Fruit fly (Drosophila melanogaster) whole organism, pupa: ENCODE results near the gene Mekk1.
A peak's percentile ranks its signal among the peaks of the same experiment; 100 is the strongest.

Experiments
- CG10348 ChIP-seq: fragments of 200-800 bp; sonication (Bioruptor generic); IDR thresholded peaks from 2 replicates; pipeline ENCODE4 v1.3.6; 2022; ENCODE audit warnings: missing biosample characterization, missing genetic modification characterization
- CG12605 ChIP-seq: fragments of 200-800 bp; sonication (Bioruptor generic); IDR thresholded peaks from 2 replicates; pipeline ENCODE4 v1.3.6; 2022; ENCODE audit warnings: missing biosample characterization, missing genetic modification characterization
- CG13204 ChIP-seq: fragments of 200-800 bp; sonication (Bioruptor generic); optimal IDR thresholded peaks from 2 replicates; lab custom pipeline; 2018; ENCODE audit warnings: missing biosample characterization, mild to moderate bottlenecking, missing genetic modification characterization, moderate library complexity
- CG14655 ChIP-seq: fragments of 200-800 bp; sonication (Bioruptor generic); optimal IDR thresholded peaks from 3 replicates; lab custom pipeline; 2017; ENCODE audit warnings: mild to moderate bottlenecking, missing biosample characterization, missing genetic modification reagents, missing genetic modification characterization
- CG15710 ChIP-seq: fragments of 200-800 bp; sonication (Bioruptor generic); optimal IDR thresholded peaks from 2 replicates; lab custom pipeline; 2018; ENCODE audit warnings: missing biosample characterization, mild to moderate bottlenecking, missing genetic modification characterization, moderate library complexity
- CG17806 ChIP-seq: fragments of 200-800 bp; sonication (Bioruptor generic); optimal IDR thresholded peaks from 2 replicates; lab custom pipeline; 2018; ENCODE audit warnings: missing biosample characterization, mild to moderate bottlenecking, missing genetic modification characterization, moderate library complexity
- CG32121 ChIP-seq: fragments of 200-800 bp; sonication (Bioruptor generic); IDR thresholded peaks from 2 replicates; pipeline ENCODE4 v1.3.6; 2022; ENCODE audit warnings: missing biosample characterization, missing genetic modification characterization
- CG34367 ChIP-seq: fragments of 200-800 bp; sonication (Bioruptor generic); optimal IDR thresholded peaks from 2 replicates; lab custom pipeline; 2018; ENCODE audit warnings: missing biosample characterization, mild to moderate bottlenecking, missing genetic modification characterization
- CG4496 ChIP-seq: fragments of 200-800 bp; sonication (Bioruptor generic); IDR thresholded peaks from 3 replicates; pipeline ENCODE4 v1.3.6; 2022; ENCODE audit warnings: missing biosample characterization, missing genetic modification characterization
- CG8159 ChIP-seq: fragments of 200-800 bp; sonication (Bioruptor generic); optimal IDR thresholded peaks from 3 replicates; lab custom pipeline; 2018; ENCODE audit warnings: missing biosample characterization, mild to moderate bottlenecking, missing genetic modification characterization, moderate library complexity
- CG8301 ChIP-seq: fragments of 200-800 bp; sonication (Bioruptor generic); optimal IDR thresholded peaks from 2 replicates; lab custom pipeline; 2018; ENCODE audit warnings: missing biosample characterization, mild to moderate bottlenecking, missing genetic modification characterization
- CG9948 ChIP-seq: fragments of 200-800 bp; sonication (Bioruptor generic); optimal IDR thresholded peaks from 2 replicates; lab custom pipeline; 2018; ENCODE audit warnings: missing biosample characterization, mild to moderate bottlenecking, missing genetic modification characterization, moderate library complexity
- D1 ChIP-seq: fragments of 200-800 bp; sonication (Bioruptor generic); optimal IDR thresholded peaks from 2 replicates; lab custom pipeline; 2018; ENCODE audit warnings: missing biosample characterization, mild to moderate bottlenecking, missing genetic modification characterization, moderate library complexity
- EcR ChIP-seq: fragments of 200-800 bp; sonication (Bioruptor generic); optimal IDR thresholded peaks from 3 replicates; lab custom pipeline; 2019; ENCODE audit warnings: missing biosample characterization, missing genetic modification characterization, mild to moderate bottlenecking, moderate library complexity, missing genetic modification reagents
- Ets98B ChIP-seq: fragments of 200-800 bp; sonication (Bioruptor generic); IDR thresholded peaks from 2 replicates; pipeline ENCODE4 v1.3.6; 2022; ENCODE audit warnings: missing biosample characterization, missing genetic modification characterization
- Pif1A ChIP-seq: fragments of 200-800 bp; sonication (Bioruptor generic); optimal IDR thresholded peaks from 3 replicates; lab custom pipeline; 2016; ENCODE audit warnings: missing biosample characterization, missing genetic modification characterization
- Pif1B ChIP-seq: fragments of 200-800 bp; sonication (Bioruptor generic); optimal IDR thresholded peaks from 3 replicates; lab custom pipeline; 2016; ENCODE audit warnings: missing biosample characterization, missing genetic modification characterization
- Snoo ChIP-seq: fragments of 200-800 bp; sonication (Bioruptor generic); optimal IDR thresholded peaks from 3 replicates; lab custom pipeline; 2017; ENCODE audit warnings: missing biosample characterization, mild to moderate bottlenecking, missing genetic modification characterization, inconsistent platforms
- fd96Ca ChIP-seq: fragments of 200-800 bp; sonication (Bioruptor generic); IDR thresholded peaks from 3 replicates; pipeline ENCODE4 v1.3.6; 2022; ENCODE audit warnings: missing biosample characterization, missing genetic modification characterization
- gl ChIP-seq: fragments of 200-800 bp; sonication (Bioruptor generic); optimal IDR thresholded peaks from 2 replicates; lab custom pipeline; 2018; ENCODE audit warnings: missing biosample characterization, mild to moderate bottlenecking, missing genetic modification characterization
- rn ChIP-seq: fragments of 200-800 bp; sonication (Bioruptor generic); IDR thresholded peaks from 2 replicates; pipeline ENCODE4 v1.3.6; 2022; ENCODE audit warnings: missing biosample characterization, missing genetic modification characterization

Gene Mekk1

dm6 chr3R:18743270-18743922, at the start of gene Mekk1:
Mekk1 (minus strand) TSS chr3R:18743594.
- TF ChIP-seq Snoo (tag; lab: Kevin White, UChicago) (peak; percentile 38), CG8159 (tag; lab: Kevin White, UChicago) (peak; percentile 91), CG15710 (tag; lab: Kevin White, UChicago) (peak; percentile 45), CG9948 (no peak), Pif1B (peak; percentile 43), CG17806 (peak; percentile 9), CG34367 (peak; percentile 26), CG10348 (GFP tag; lab: Robert Waterston, UW) (no peak), Pif1A (no peak), gl (tag; lab: Kevin White, UChicago) (peak; percentile 64), CG12605 (GFP tag; lab: Robert Waterston, UW) (peak; percentile 35; the same call in 1 of the 2 replicates), CG32121 (GFP tag; lab: Robert Waterston, UW) (peak; percentile 11; the same call in 1 of the 2 replicates)
- TF ChIP-seq, all 21 proteins: peak for 9

dm6 chr3R:18790619-18791018, 47.2 kb upstream of the Mekk1 start:
- TF ChIP-seq CG9948 (peak; percentile 41), gl (tag; lab: Kevin White, UChicago) (no peak), CG12605 (GFP tag; lab: Robert Waterston, UW) (no peak), CG32121 (GFP tag; lab: Robert Waterston, UW) (no peak), Pif1A (no peak), CG4496 (GFP tag; lab: Robert Waterston, UW) (no peak), fd96Ca (no peak), CG14655 (GFP tag; lab: Kevin White, UChicago) (peak; percentile 16), CG8159 (tag; lab: Kevin White, UChicago) (peak; percentile 59), Snoo (tag; lab: Kevin White, UChicago) (no peak), rn (no peak), Ets98B (GFP tag; lab: Robert Waterston, UW) (no peak), EcR (GFP tag; lab: Kevin White, UChicago) (no peak), CG8301 (no peak), CG10348 (GFP tag; lab: Robert Waterston, UW) (no peak), CG34367 (no peak), CG15710 (tag; lab: Kevin White, UChicago) (peak; percentile 8), CG13204 (GFP tag; lab: Kevin White, UChicago) (no peak), Pif1B (no peak), CG17806 (peak; percentile 49), D1 (no peak)

- TF ChIP-seq CG32121 (GFP tag; lab: Robert Waterston, UW) (peak; percentile 65), fd96Ca (peak; percentile 92), CG12605 (GFP tag; lab: Robert Waterston, UW) (peak; percentile 82), EcR (GFP tag; lab: Kevin White, UChicago) (peak; percentile 83), CG8301 (peak; percentile 86), CG15710 (tag; lab: Kevin White, UChicago) (peak; percentile 82), rn (peak; percentile 49; the same call in 1 of the 2 replicates), Snoo (tag; lab: Kevin White, UChicago) (peak; percentile 68), gl (tag; lab: Kevin White, UChicago) (peak; percentile 67), CG9948 (peak; percentile 90), Pif1B (peak; percentile 73), D1 (peak; percentile 53), Ets98B (GFP tag; lab: Robert Waterston, UW) (peak; percentile 75), Pif1A (peak; percentile 79), CG4496 (GFP tag; lab: Robert Waterston, UW) (peak; percentile 92), CG34367 (peak; percentile 75), CG14655 (GFP tag; lab: Kevin White, UChicago) (peak; percentile 88), CG10348 (GFP tag; lab: Robert Waterston, UW) (no peak), CG8159 (tag; lab: Kevin White, UChicago) (peak; percentile 87), CG13204 (GFP tag; lab: Kevin White, UChicago) (peak; percentile 54), CG17806 (peak; percentile 92)
Observed at dm6 chr3R:18788365-18789147, 45.2 kb upstream of the Mekk1 start.

- TF ChIP-seq gl (tag; lab: Kevin White, UChicago) (peak; percentile 49), CG14655 (GFP tag; lab: Kevin White, UChicago) (peak; percentile 86), Pif1B (peak; percentile 0), CG8301 (peak; percentile 80), Pif1A (peak; percentile 22), CG34367 (no peak), CG13204 (GFP tag; lab: Kevin White, UChicago) (no peak), fd96Ca (peak; percentile 77), CG8159 (tag; lab: Kevin White, UChicago) (peak; percentile 83), CG17806 (peak; percentile 84), CG15710 (tag; lab: Kevin White, UChicago) (peak; percentile 41), D1 (no peak), rn (0 out of 2 replicates have a peak, but pooled peaks have one; percentile 27), CG9948 (peak; percentile 72), CG10348 (GFP tag; lab: Robert Waterston, UW) (no peak), Ets98B (GFP tag; lab: Robert Waterston, UW) (peak; percentile 56), CG4496 (GFP tag; lab: Robert Waterston, UW) (peak; percentile 64), EcR (GFP tag; lab: Kevin White, UChicago) (no peak), CG32121 (GFP tag; lab: Robert Waterston, UW) (peak; percentile 59), Snoo (tag; lab: Kevin White, UChicago) (peak; percentile 9), CG12605 (GFP tag; lab: Robert Waterston, UW) (peak; percentile 59)
Observed at dm6 chr3R:18787237-18787636, 43.8 kb upstream of the Mekk1 start.

DNA sequence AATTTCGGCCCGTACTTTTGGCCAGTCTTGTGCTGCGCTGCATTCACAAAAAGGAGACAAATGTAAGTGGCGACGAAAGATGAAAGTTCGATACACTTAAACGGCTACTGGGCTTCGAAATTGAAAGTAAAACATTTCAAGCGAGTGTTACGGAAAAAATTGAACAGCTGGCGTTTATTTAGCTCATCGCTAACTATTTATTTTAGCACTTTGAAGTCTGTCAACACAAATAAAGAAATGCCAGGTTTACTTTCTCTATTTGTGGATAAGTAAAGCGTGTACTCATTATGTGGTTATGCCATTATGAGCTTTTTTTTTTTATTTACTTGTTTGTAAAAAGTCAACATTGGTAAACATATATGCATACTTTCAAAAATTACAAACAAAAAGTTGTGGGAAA, 42.3 kb upstream of the Mekk1 start:
- TF ChIP-seq Snoo (tag; lab: Kevin White, UChicago) = no peak
- TF ChIP-seq CG13204 (GFP tag; lab: Kevin White, UChicago) = no peak
- TF ChIP-seq EcR (GFP tag; lab: Kevin White, UChicago) = no peak
- no peak for TF ChIP-seq CG8159 (tag; lab: Kevin White, UChicago)
- TF ChIP-seq Ets98B (GFP tag; lab: Robert Waterston, UW) = no peak
- TF ChIP-seq CG9948 = no peak
- TF ChIP-seq CG34367 = no peak
- TF ChIP-seq CG12605 (GFP tag; lab: Robert Waterston, UW) = no peak
- no peak for TF ChIP-seq Pif1A
